Worm (Caenorhabditis elegans): ENCODE data around the gene cdf-2.

- TF ChIP-seq him-1 (tag; optimal IDR thresholded peaks at IDR 0.05) (no peak), W03F9.2 (tag; optimal IDR thresholded peaks at IDR 0.05) (no peak)
Observed at ce11 chrX:12479027-12479426, 12.3 kb upstream of the cdf-2 start.
